Fruit fly (Drosophila melanogaster) whole organism, embryonic: Measurements from ENCODE around the gene ThrRS.

Experiments
- Atf6 ChIP-seq: fragments of 200-800 bp; sonication (Bioruptor generic); IDR thresholded peaks from 2 replicates; pipeline ENCODE4 v1.3.6; 2022; ENCODE audit warnings: missing biosample characterization, missing genetic modification characterization
- Blimp-1 ChIP-seq: fragments of 200-800 bp; sonication (Bioruptor generic); optimal IDR thresholded peaks from 3 replicates; lab custom pipeline; 2018; ENCODE audit warnings: missing biosample characterization, missing genetic modification characterization, mild to moderate bottlenecking, moderate library complexity, missing genetic modification reagents
- CG10267 ChIP-seq: fragments of 200-800 bp; sonication (Bioruptor generic); optimal IDR thresholded peaks from 2 replicates; lab custom pipeline; 2018; ENCODE audit warnings: missing biosample characterization, mild to moderate bottlenecking, missing genetic modification characterization, moderate library complexity
- CG12155 ChIP-seq: fragments of 200-800 bp; sonication (Bioruptor generic); optimal IDR thresholded peaks from 3 replicates; lab custom pipeline; 2016; ENCODE audit warnings: missing biosample characterization, missing genetic modification characterization
- CG1529 ChIP-seq: fragments of 200-800 bp; sonication (Bioruptor generic); optimal IDR thresholded peaks from 3 replicates; lab custom pipeline; 2018; ENCODE audit warnings: missing biosample characterization, missing genetic modification characterization
- CG15696 ChIP-seq: fragments of 200-800 bp; sonication (Bioruptor generic); optimal IDR thresholded peaks from 2 replicates; lab custom pipeline; 2019; ENCODE audit warnings: missing biosample characterization, mild to moderate bottlenecking, missing genetic modification characterization, moderate library complexity
- CG1603 ChIP-seq: fragments of 200-800 bp; sonication (Bioruptor generic); optimal IDR thresholded peaks from 2 replicates; lab custom pipeline; 2019; ENCODE audit warnings: missing biosample characterization, mild to moderate bottlenecking, missing genetic modification characterization, moderate library complexity
- CG16813 ChIP-seq: fragments of 200-800 bp; sonication (Bioruptor generic); IDR thresholded peaks from 3 replicates; pipeline ENCODE4 v1.3.6; 2022; ENCODE audit warnings: missing biosample characterization, missing genetic modification characterization; ENCODE audit not compliant: partially characterized antibody
- CG18476 ChIP-seq: fragments of 200-800 bp; sonication (Bioruptor generic); optimal IDR thresholded peaks from 2 replicates; lab custom pipeline; 2016; ENCODE audit warnings: missing biosample characterization, mild to moderate bottlenecking, missing genetic modification characterization
- CG18619 ChIP-seq: fragments of 200-800 bp; sonication (Bioruptor generic); optimal IDR thresholded peaks from 3 replicates; lab custom pipeline; 2017; ENCODE audit warnings: missing biosample characterization, mild to moderate bottlenecking, missing genetic modification characterization
- CG18764 ChIP-seq: fragments of 200-800 bp; sonication (Bioruptor generic); optimal IDR thresholded peaks from 3 replicates; lab custom pipeline; 2016; ENCODE audit warnings: missing biosample characterization, missing genetic modification characterization
- CG2129 ChIP-seq: fragments of 200-800 bp; sonication (Bioruptor generic); IDR thresholded peaks from 2 replicates; pipeline ENCODE4 v1.3.6; 2022; ENCODE audit warnings: missing biosample characterization, missing genetic modification characterization; ENCODE audit not compliant: partially characterized antibody
- CG30431 ChIP-seq: fragments of 200-800 bp; sonication (Bioruptor generic); optimal IDR thresholded peaks from 2 replicates; lab custom pipeline; 2017; ENCODE audit warnings: missing biosample characterization, missing genetic modification characterization
- CG31365 ChIP-seq: fragments of 200-800 bp; sonication (Bioruptor generic); optimal IDR thresholded peaks from 2 replicates; lab custom pipeline; 2018; ENCODE audit warnings: missing biosample characterization, mild to moderate bottlenecking, missing genetic modification characterization
- CG32532 ChIP-seq: fragments of 200-800 bp; sonication (Bioruptor generic); IDR thresholded peaks from 2 replicates; pipeline ENCODE4 v1.3.6; 2022; ENCODE audit warnings: missing biosample characterization, missing genetic modification characterization
- CG32767 ChIP-seq: fragments of 200-800 bp; sonication (Bioruptor generic); IDR thresholded peaks from 2 replicates; pipeline ENCODE4 v1.3.6; 2022; ENCODE audit warnings: missing biosample characterization, missing genetic modification characterization
- CG34224 ChIP-seq: fragments of 200-800 bp; sonication (Bioruptor generic); IDR thresholded peaks from 3 replicates; pipeline ENCODE4 v1.3.6; 2022; ENCODE audit warnings: missing biosample characterization, missing genetic modification characterization; ENCODE audit not compliant: partially characterized antibody
- CG6654 ChIP-seq: fragments of 200-800 bp; sonication (Bioruptor generic); optimal IDR thresholded peaks from 2 replicates; lab custom pipeline; 2017; ENCODE audit warnings: missing biosample characterization, mild to moderate bottlenecking, missing genetic modification characterization
- CG6765 ChIP-seq: fragments of 200-800 bp; sonication (Bioruptor generic); optimal IDR thresholded peaks from 3 replicates; lab custom pipeline; 2017; ENCODE audit warnings: missing biosample characterization, mild to moderate bottlenecking, missing genetic modification characterization
- CG6854 ChIP-seq: fragments of 200-800 bp; sonication (Bioruptor generic); optimal IDR thresholded peaks from 3 replicates; lab custom pipeline; 2017; ENCODE audit warnings: missing biosample characterization, mild to moderate bottlenecking, missing genetic modification characterization
- CG8765 ChIP-seq: fragments of 200-800 bp; sonication (Bioruptor generic); IDR thresholded peaks from 2 replicates; pipeline ENCODE4 v1.3.6; 2022; ENCODE audit warnings: missing biosample characterization, missing genetic modification characterization
- CG9215 ChIP-seq: fragments of 200-800 bp; sonication (Bioruptor generic); IDR thresholded peaks from 2 replicates; pipeline ENCODE4 v1.3.6; 2022; ENCODE audit warnings: missing biosample characterization, missing genetic modification characterization
- Elba2 ChIP-seq: fragments of 200-800 bp; sonication (Bioruptor generic); optimal IDR thresholded peaks from 3 replicates; lab custom pipeline; 2016; ENCODE audit warnings: missing biosample characterization, missing genetic modification characterization
- Ets97D ChIP-seq: fragments of 200-800 bp; sonication (Bioruptor generic); optimal IDR thresholded peaks from 3 replicates; lab custom pipeline; 2016; ENCODE audit warnings: missing biosample characterization, missing genetic modification characterization
- H15 ChIP-seq: fragments of 200-800 bp; sonication (Bioruptor generic); IDR thresholded peaks from 3 replicates; pipeline ENCODE4 v1.3.6; 2022; ENCODE audit warnings: missing biosample characterization, missing genetic modification characterization
- HLH3B ChIP-seq: fragments of 200-800 bp; sonication (Bioruptor generic); IDR thresholded peaks from 2 replicates; pipeline ENCODE4 v1.3.6; 2022; ENCODE audit warnings: missing biosample characterization, missing genetic modification characterization
- Hmr ChIP-seq: fragments of 200-800 bp; sonication (Bioruptor generic); optimal IDR thresholded peaks from 3 replicates; lab custom pipeline; 2017; ENCODE audit warnings: mild to moderate bottlenecking, missing biosample characterization, missing genetic modification reagents, missing genetic modification characterization
- NC2β ChIP-seq: fragments of 200-800 bp; sonication (Bioruptor generic); optimal IDR thresholded peaks from 2 replicates; lab custom pipeline; 2016; ENCODE audit warnings: missing biosample characterization, missing genetic modification characterization
- Sry-δ ChIP-seq: fragments of 200-800 bp; sonication (Bioruptor generic); optimal IDR thresholded peaks from 2 replicates; lab custom pipeline; 2016; ENCODE audit warnings: missing biosample characterization, missing genetic modification characterization
- Stat92E ChIP-seq, 3 experiments: fragments of >200 bp in 2 of 3; fragments of 200-800 bp in 1 of 3; sonication (Bioruptor generic) in 1 of 3; optimal IDR thresholded peaks; 2 replicates each; lab custom pipeline; 2017 to 2019; ENCODE audit warnings: missing biosample characterization in 3 of 3, missing genetic modification characterization in 3 of 3, mild to moderate bottlenecking in 1 of 3, moderate library complexity in 1 of 3
- TFAM ChIP-seq: fragments of 200-800 bp; sonication (Bioruptor generic); optimal IDR thresholded peaks from 2 replicates; lab custom pipeline; 2017; ENCODE audit warnings: missing biosample characterization, missing genetic modification characterization, inconsistent platforms
- ara ChIP-seq: fragments of 200-800 bp; sonication (Bioruptor generic); IDR thresholded peaks from 2 replicates; pipeline ENCODE4 v1.3.6; 2022; ENCODE audit warnings: missing biosample characterization, missing genetic modification characterization
- bab2 ChIP-seq: fragments of 200-800 bp; sonication (Bioruptor generic); optimal IDR thresholded peaks from 2 replicates; lab custom pipeline; 2016; ENCODE audit warnings: missing biosample characterization, missing genetic modification characterization
- cwo ChIP-seq: fragments of 200-800 bp; sonication (Bioruptor generic); optimal IDR thresholded peaks from 3 replicates; lab custom pipeline; 2017; ENCODE audit warnings: missing biosample characterization, missing genetic modification characterization, mild to moderate bottlenecking, moderate library complexity, missing genetic modification reagents
- da ChIP-seq: fragments of 200-800 bp; sonication (Bioruptor generic); optimal IDR thresholded peaks from 2 replicates; lab custom pipeline; 2016; ENCODE audit warnings: missing biosample characterization, missing genetic modification characterization
- exex ChIP-seq: fragments of 200-800 bp; sonication (Bioruptor generic); optimal IDR thresholded peaks from 4 replicates; lab custom pipeline; 2018; ENCODE audit warnings: missing biosample characterization, mild to moderate bottlenecking, missing genetic modification characterization, moderate library complexity
- gro ChIP-seq: fragments of 200-800 bp; sonication (Bioruptor generic); optimal IDR thresholded peaks from 2 replicates; lab custom pipeline; 2016; ENCODE audit warnings: missing biosample characterization, missing genetic modification characterization
- mld ChIP-seq: fragments of 200-800 bp; sonication (Bioruptor generic); IDR thresholded peaks from 3 replicates; pipeline ENCODE4 v1.3.6; 2022; ENCODE audit warnings: missing biosample characterization, missing genetic modification characterization; ENCODE audit not compliant: partially characterized antibody
- oc ChIP-seq: fragments of 200-800 bp; sonication (Bioruptor generic); optimal IDR thresholded peaks from 2 replicates; lab custom pipeline; 2018; ENCODE audit warnings: missing biosample characterization, mild to moderate bottlenecking, missing genetic modification characterization, moderate library complexity
- pfk ChIP-seq: fragments of 200-800 bp; sonication (Bioruptor generic); optimal IDR thresholded peaks from 2 replicates; lab custom pipeline; 2018; ENCODE audit warnings: missing biosample characterization, mild to moderate bottlenecking, missing genetic modification characterization, moderate library complexity
- pum ChIP-seq: fragments of 200-800 bp; sonication (Bioruptor generic); optimal IDR thresholded peaks from 2 replicates; lab custom pipeline; 2016; ENCODE audit warnings: missing biosample characterization, missing genetic modification characterization
- ro ChIP-seq: fragments of 200-800 bp; sonication (Bioruptor generic); IDR thresholded peaks from 2 replicates; pipeline ENCODE4 v1.3.6; 2022; ENCODE audit warnings: missing biosample characterization, missing genetic modification characterization
- schlank ChIP-seq: fragments of 200-800 bp; sonication (Bioruptor generic); optimal IDR thresholded peaks from 2 replicates; lab custom pipeline; 2018; ENCODE audit warnings: missing biosample characterization, mild to moderate bottlenecking, missing genetic modification characterization
- sna ChIP-seq: fragments of 200-800 bp; sonication (Bioruptor generic); IDR thresholded peaks from 2 replicates; pipeline ENCODE4 v1.3.6; 2022; ENCODE audit warnings: missing biosample characterization, missing genetic modification characterization; ENCODE audit not compliant: partially characterized antibody
- sob ChIP-seq: fragments of 200-800 bp; sonication (Bioruptor generic); IDR thresholded peaks from 2 replicates; pipeline ENCODE4 v1.3.6; 2022; ENCODE audit warnings: missing biosample characterization, missing genetic modification characterization
- tin ChIP-seq: fragments of 200-800 bp; sonication (Bioruptor generic); optimal IDR thresholded peaks from 3 replicates; lab custom pipeline; 2016; ENCODE audit warnings: missing biosample characterization, missing genetic modification characterization
- trem ChIP-seq: fragments of 200-800 bp; optimal IDR thresholded peaks from 3 replicates; lab custom pipeline; 2019; ENCODE audit warnings: missing biosample characterization, mild to moderate bottlenecking, missing genetic modification characterization, moderate library complexity
- yki ChIP-seq: fragments of >200 bp; optimal IDR thresholded peaks from 3 replicates; lab custom pipeline; 2018

The ThrRS gene

DNA sequence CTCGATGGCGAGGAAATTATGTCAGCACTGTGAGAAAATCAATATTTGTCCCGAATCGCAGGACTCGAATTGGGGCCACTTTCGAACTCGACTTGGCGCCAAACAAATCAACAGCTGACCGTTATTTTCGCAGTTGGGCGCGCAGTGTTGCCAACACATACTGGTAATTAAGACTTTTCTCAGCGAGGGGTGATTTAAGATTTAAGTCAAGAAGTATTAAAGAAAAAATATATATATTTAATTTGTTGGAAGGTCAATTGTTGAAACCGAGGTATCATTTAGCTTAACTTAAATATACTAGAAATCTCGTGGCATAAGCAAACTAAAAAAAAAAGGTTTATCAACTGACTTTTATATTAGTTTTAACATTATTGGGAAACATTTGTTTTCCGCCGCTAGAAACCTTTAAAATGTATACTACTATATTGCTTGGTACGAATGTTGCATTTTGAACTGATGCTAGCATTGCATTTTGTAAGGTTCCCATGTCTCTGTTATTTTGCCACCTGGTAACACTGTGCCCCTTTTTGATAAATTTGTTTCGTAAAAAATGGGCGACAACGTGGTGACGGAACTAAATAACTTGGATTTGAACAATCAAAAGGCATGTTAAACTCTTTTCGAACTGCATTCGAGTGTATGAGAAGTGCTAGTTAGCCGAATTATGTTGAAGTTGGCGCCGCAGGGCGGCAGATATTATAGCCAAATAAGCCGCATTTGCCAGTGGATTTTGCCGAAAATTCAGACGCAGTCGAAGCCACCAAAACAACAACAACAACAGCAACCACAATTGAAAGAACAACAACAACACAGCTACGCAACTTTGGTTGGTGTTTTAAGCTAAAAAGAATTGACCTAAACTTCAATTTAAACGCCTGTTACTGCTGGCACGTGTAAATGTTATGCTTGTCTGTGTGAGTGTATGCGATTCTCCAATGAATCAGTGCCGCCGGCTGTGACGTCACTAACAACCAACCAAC lies at the start of gene ThrRS, which contains the start of gene Patsas (continued):
- TF ChIP-seq CG16813 (no peak), ara (GFP tag; lab: Robert Waterston, UW) (peak; percentile 78; the same call in 1 of the 2 replicates), Stat92E (GFP tag; optimal IDR thresholded peaks at IDR 0.05; lab: Kevin White, UChicago) (no peak), exex (tag; lab: Kevin White, UChicago) (no peak), NC2β (GFP tag; lab: Kevin White, UChicago) (peak; percentile 67), pfk (no peak), Sry-δ (GFP tag; lab: Kevin White, UChicago) (peak; percentile 41), Ets97D (GFP tag; lab: Kevin White, UChicago) (peak; percentile 79), H15 (GFP tag; lab: Robert Waterston, UW) (peak; percentile 76; the same call in 2 of the 3 replicates), CG18764 (peak; percentile 79), sob (peak; percentile 82), bab2 (GFP tag; lab: Kevin White, UChicago) (peak; percentile 77), tin (GFP tag; lab: Kevin White, UChicago) (peak; percentile 86), da (GFP tag; lab: Kevin White, UChicago) (no peak), gro (peak; percentile 46), HLH3B (peak; percentile 81), oc (tag; lab: Kevin White, UChicago) (no peak), CG1603 (tag; lab: Kevin White, UChicago) (peak; percentile 65), sna (no peak), CG18476 (GFP tag; lab: Kevin White, UChicago) (peak; percentile 100), ro (GFP tag; lab: Robert Waterston, UW) (no peak), Hmr (GFP tag; lab: Kevin White, UChicago) (peak; percentile 91), CG10267 (peak; percentile 84), Blimp-1 (GFP tag; lab: Kevin White, UChicago) (peak; percentile 84), yki (lab: Kevin White, UChicago) (no peak), TFAM (GFP tag; lab: Kevin White, UChicago) (no peak), CG8765 (GFP tag; lab: Robert Waterston, UW) (no peak), mld (GFP tag; lab: Robert Waterston, UW) (no peak), CG2129 (GFP tag; lab: Robert Waterston, UW) (no peak), CG32767 (GFP tag; lab: Robert Waterston, UW) (peak; percentile 72; the same call in 1 of the 2 replicates), CG6654 (GFP tag; lab: Kevin White, UChicago) (peak; percentile 67), trem (peak; percentile 73), CG30431 (GFP tag; lab: Kevin White, UChicago) (peak; percentile 82), CG1529 (GFP tag; lab: Kevin White, UChicago) (peak; percentile 42), Atf6 (GFP tag; lab: Robert Waterston, UW) (peak; percentile 68; the same call in 1 of the 2 replicates), pum (GFP tag; lab: Kevin White, UChicago) (peak; percentile 67), CG9215 (GFP tag; lab: Robert Waterston, UW) (peak; percentile 95), CG31365 (tag; lab: Kevin White, UChicago) (peak; percentile 9), CG12155 (peak; percentile 88), CG6765 (GFP tag; lab: Kevin White, UChicago) (peak; percentile 43), schlank (tag; lab: Kevin White, UChicago) (peak; percentile 21), CG15696 (tag; lab: Kevin White, UChicago) (peak; percentile 85), Elba2 (GFP tag; lab: Kevin White, UChicago) (peak; percentile 63), cwo (GFP tag; lab: Kevin White, UChicago) (peak; percentile 69), CG32532 (GFP tag; lab: Robert Waterston, UW) (peak; percentile 88), CG34224 (no peak), CG6854 (peak; percentile 51), CG18619 (GFP tag; lab: Kevin White, UChicago) (peak; percentile 80)
